Worm (Caenorhabditis elegans) whole organism, midembryonic: ENCODE measurements around the gene R08C7.1.

ENCODE experiments used
- T22C8.4 ChIP-seq: fragments of 200-800 bp; sonication (Bioruptor generic); IDR thresholded peaks from 2 replicates; pipeline ENCODE4 v1.3.6; 2022; ENCODE audit warnings: missing genetic modification characterization, missing compliant biosample characterization
- cog-1 ChIP-seq: sonication (generic microtip); optimal IDR thresholded peaks from 2 replicates; lab custom pipeline; 2016; ENCODE audit warnings: missing genetic modification characterization, missing compliant biosample characterization
- flt-1 ChIP-seq: fragments of 200-800 bp; sonication (Bioruptor generic); IDR thresholded peaks from 2 replicates; pipeline ENCODE4 v1.3.6; 2022; ENCODE audit warnings: missing genetic modification characterization, missing compliant biosample characterization
- klf-2 ChIP-seq: fragments of 200-800 bp; sonication (Bioruptor generic); conservative IDR thresholded peaks from 2 replicates; pipeline ENCODE4 v1.3.6; 2022; ENCODE audit warnings: missing genetic modification reagents, missing genetic modification characterization, missing compliant biosample characterization
- med-1 ChIP-seq: sonication (generic microtip); optimal IDR thresholded peaks from 2 replicates; lab custom pipeline; 2017; ENCODE audit warnings: missing genetic modification characterization, mild to moderate bottlenecking, missing compliant biosample characterization, antibody characterized with exemption, missing genetic modification reagents; ENCODE audit not compliant: insufficient read depth
- ref-1 ChIP-seq: fragments of 200-800 bp; sonication (Bioruptor generic); conservative IDR thresholded peaks from 2 replicates; pipeline ENCODE4 v1.3.6; 2022; ENCODE audit warnings: missing genetic modification reagents, missing genetic modification characterization, missing compliant biosample characterization
- tab-1 ChIP-seq: fragments of 200-800 bp; sonication (Bioruptor generic); IDR thresholded peaks from 2 replicates; pipeline ENCODE4 v1.3.6; 2022; ENCODE audit warnings: missing genetic modification characterization, missing compliant biosample characterization
- ztf-23 ChIP-seq: fragments of 200-800 bp; sonication (Bioruptor generic); IDR thresholded peaks from 2 replicates; pipeline ENCODE4 v1.3.6; 2022; ENCODE audit warnings: missing genetic modification reagents, missing genetic modification characterization, missing compliant biosample characterization
- ztf-29 ChIP-seq: fragments of 200-800 bp; sonication (Bioruptor generic); IDR thresholded peaks from 2 replicates; pipeline ENCODE4 v1.3.6; 2022; ENCODE audit warnings: missing genetic modification reagents, missing genetic modification characterization, missing compliant biosample characterization

Gene R08C7.1

ce11 chrIV:4475362-4476086 is 23.8 kb downstream of the R08C7.1 start:
- no peak for TF ChIP-seq T22C8.4 (GFP tag; lab: Robert Waterston, UW)
- TF ChIP-seq cog-1 (tag; lab: Kevin White, UChicago), result no peak
- no peak for TF ChIP-seq klf-2 (GFP tag; lab: Robert Waterston, UW)
- no peak for TF ChIP-seq ztf-23 (GFP tag; lab: Robert Waterston, UW)
- TF ChIP-seq ref-1 (GFP tag; lab: Robert Waterston, UW), result no peak
- no peak for TF ChIP-seq tab-1 (GFP tag; lab: Robert Waterston, UW)
- TF ChIP-seq med-1, result no peak
- no peak for TF ChIP-seq flt-1 (GFP tag; lab: Robert Waterston, UW)
- no peak for TF ChIP-seq ztf-29 (GFP tag; lab: Robert Waterston, UW)

- TF ChIP-seq ztf-23 (GFP tag; lab: Robert Waterston, UW), result no peak
- no peak for TF ChIP-seq ztf-29 (GFP tag; lab: Robert Waterston, UW)
- TF ChIP-seq flt-1 (GFP tag; lab: Robert Waterston, UW), result no peak
- TF ChIP-seq T22C8.4 (GFP tag; lab: Robert Waterston, UW), result no peak
- no peak for TF ChIP-seq cog-1 (tag; lab: Kevin White, UChicago)
- TF ChIP-seq med-1, result no peak
- no peak for TF ChIP-seq ref-1 (GFP tag; lab: Robert Waterston, UW)
- TF ChIP-seq tab-1 (GFP tag; lab: Robert Waterston, UW), result no peak
- TF ChIP-seq klf-2 (GFP tag; lab: Robert Waterston, UW), result no peak
These were observed 25.4 kb downstream of the R08C7.1 start, which contains the start of gene M01H9.3 for ce11 chrIV:4477009-4477471. Gene M01H9.3 (minus strand): TSS chrIV:4477059.

ce11 chrIV:4478612-4479011 is 26.9 kb downstream of the R08C7.1 start:
- no peak for TF ChIP-seq ztf-23 (GFP tag; lab: Robert Waterston, UW)
- no peak for TF ChIP-seq T22C8.4 (GFP tag; lab: Robert Waterston, UW)
- no peak for TF ChIP-seq ztf-29 (GFP tag; lab: Robert Waterston, UW)
- no peak for TF ChIP-seq flt-1 (GFP tag; lab: Robert Waterston, UW)
- TF ChIP-seq ref-1 (GFP tag; lab: Robert Waterston, UW), result no peak
- no peak for TF ChIP-seq med-1
- no peak for TF ChIP-seq tab-1 (GFP tag; lab: Robert Waterston, UW)

- no peak for TF ChIP-seq cog-1 (tag; lab: Kevin White, UChicago)
These were observed 28.4 kb downstream of the R08C7.1 start, which contains the start of gene M01H9.10 for ce11 chrIV:4480027-4480426. Gene M01H9.10 (minus strand): TSS chrIV:4480127.

ce11 chrIV:4481298-4481697 is 29.6 kb downstream of the R08C7.1 start:
- TF ChIP-seq tab-1 (GFP tag; lab: Robert Waterston, UW) (no peak), ztf-23 (GFP tag; lab: Robert Waterston, UW) (no peak), ztf-29 (GFP tag; lab: Robert Waterston, UW) (no peak), T22C8.4 (GFP tag; lab: Robert Waterston, UW) (no peak), cog-1 (tag; lab: Kevin White, UChicago) (no peak), ref-1 (GFP tag; lab: Robert Waterston, UW) (no peak), flt-1 (GFP tag; lab: Robert Waterston, UW) (no peak), med-1 (no peak), klf-2 (GFP tag; lab: Robert Waterston, UW) (no peak)

ce11 chrIV:4482531-4482930 is 30.9 kb downstream of the R08C7.1 start, which contains the start of gene M01H9.4:
Gene M01H9.4 (minus strand): TSS chrIV:4482909.
- no peak for TF ChIP-seq ref-1 (GFP tag; lab: Robert Waterston, UW)
- TF ChIP-seq cog-1 (tag; lab: Kevin White, UChicago), result no peak
- TF ChIP-seq ztf-23 (GFP tag; lab: Robert Waterston, UW), result no peak
- TF ChIP-seq med-1, result no peak
- no peak for TF ChIP-seq tab-1 (GFP tag; lab: Robert Waterston, UW)
- TF ChIP-seq flt-1 (GFP tag; lab: Robert Waterston, UW), result no peak
- no peak for TF ChIP-seq T22C8.4 (GFP tag; lab: Robert Waterston, UW)
- no peak for TF ChIP-seq klf-2 (GFP tag; lab: Robert Waterston, UW)
- no peak for TF ChIP-seq ztf-29 (GFP tag; lab: Robert Waterston, UW)

ce11 chrIV:4484555-4484954 is 32.9 kb downstream of the R08C7.1 start:
- TF ChIP-seq flt-1 (GFP tag; lab: Robert Waterston, UW) (no peak), klf-2 (GFP tag; lab: Robert Waterston, UW) (no peak), ztf-23 (GFP tag; lab: Robert Waterston, UW) (no peak), cog-1 (tag; lab: Kevin White, UChicago) (no peak), T22C8.4 (GFP tag; lab: Robert Waterston, UW) (no peak), ref-1 (GFP tag; lab: Robert Waterston, UW) (no peak)

- TF ChIP-seq ztf-29 (GFP tag; lab: Robert Waterston, UW), result no peak
- no peak for TF ChIP-seq ztf-23 (GFP tag; lab: Robert Waterston, UW)
- TF ChIP-seq tab-1 (GFP tag; lab: Robert Waterston, UW), result no peak
- TF ChIP-seq flt-1 (GFP tag; lab: Robert Waterston, UW), result no peak
- no peak for TF ChIP-seq cog-1 (tag; lab: Kevin White, UChicago)
- no peak for TF ChIP-seq T22C8.4 (GFP tag; lab: Robert Waterston, UW)
- TF ChIP-seq klf-2 (GFP tag; lab: Robert Waterston, UW), result no peak
- TF ChIP-seq med-1, result no peak
- no peak for TF ChIP-seq ref-1 (GFP tag; lab: Robert Waterston, UW)
These were observed 35.1 kb downstream of the R08C7.1 start, which contains the start of gene trx-3 for ce11 chrIV:4486738-4487137. Gene trx-3 (plus strand): TSS chrIV:4487028.

ce11 chrIV:4490148-4490652 is 38.5 kb downstream of the R08C7.1 start, which contains the start of gene ZK180.7:
Gene ZK180.7 (plus strand): TSS chrIV:4490542.
- TF ChIP-seq tab-1 (GFP tag; lab: Robert Waterston, UW), result no peak
